Worm (Caenorhabditis elegans): ENCODE data around the gene F55C9.3.

ce11 chrV:19296723-19297122 is 8.8 kb upstream of the F55C9.3 start, which contains the start of gene F55C9.6:
- TF ChIP-seq nhr-237 (tag; optimal IDR thresholded peaks at IDR 0.05) (no peak), lin-15B (tag; optimal IDR thresholded peaks at IDR 0.05) (no peak), elt-1 (tag; optimal IDR thresholded peaks at IDR 0.05) (no peak)

Measured in whole organism, L3 larva.